Fruit fly (Drosophila melanogaster): Measurements from ENCODE around the gene CG17186.

Gene CG17186

dm6 chr3R:19846870-19847590 is 30.3 kb downstream of the CG17186 start, which contains the start of gene MICU3 (continued):
- TF ChIP-seq CG42726 (GFP tag; IDR thresholded peaks at IDR 0.05; ENCODE audit: partially characterized antibody), result 0 out of 2 replicates have a peak, but pooled peaks have one; percentile 12
- no peak for TF ChIP-seq sr (GFP tag; IDR thresholded peaks at IDR 0.05)
- peak; percentile 52 for TF ChIP-seq fd3F (GFP tag; optimal IDR thresholded peaks at IDR 0.05)
- TF ChIP-seq mam (GFP tag; optimal IDR thresholded peaks at IDR 0.05), result peak; percentile 82
- peak; percentile 3 for TF ChIP-seq Nf-YC (tag; optimal IDR thresholded peaks at IDR 0.05)

dm6 chr3R:19843888-19844287 is 33.4 kb downstream of the CG17186 start:
- TF ChIP-seq CG17361 (GFP tag; IDR thresholded peaks at IDR 0.05), result peak; percentile 54; the same call in 2 of the 3 replicates
- TF ChIP-seq wor (GFP tag; IDR thresholded peaks at IDR 0.05), result no peak
- peak; percentile 10 for TF ChIP-seq CG11504 (tag; optimal IDR thresholded peaks at IDR 0.05)
- no peak for TF ChIP-seq CG15514 (GFP tag; optimal IDR thresholded peaks at IDR 0.05)
- TF ChIP-seq ase (GFP tag; IDR thresholded peaks at IDR 0.05), result no peak
- TF ChIP-seq CG10959 (GFP tag; IDR thresholded peaks at IDR 0.05), result no peak
- peak; percentile 64 for TF ChIP-seq CG18262 (tag; optimal IDR thresholded peaks at IDR 0.05)
- TF ChIP-seq phol (tag; optimal IDR thresholded peaks at IDR 0.05), result peak; percentile 43
- TF ChIP-seq CG12104 (GFP tag; optimal IDR thresholded peaks at IDR 0.05), result no peak
- TF ChIP-seq Trl (optimal IDR thresholded peaks at IDR 0.05), result no peak
- no peak for TF ChIP-seq Trl (GFP tag; optimal IDR thresholded peaks at IDR 0.05)
- TF ChIP-seq Nf-YB (GFP tag; optimal IDR thresholded peaks at IDR 0.05), result no peak
- no peak for TF ChIP-seq CG2199 (GFP tag; IDR thresholded peaks at IDR 0.05)
- no peak for TF ChIP-seq CG16815 (GFP tag; optimal IDR thresholded peaks at IDR 0.05)
- no peak for TF ChIP-seq CG9932 (GFP tag; IDR thresholded peaks at IDR 0.05)
- no peak for TF ChIP-seq Mad (GFP tag; optimal IDR thresholded peaks at IDR 0.05)
- peak; percentile 33 for TF ChIP-seq CG17829 (tag; optimal IDR thresholded peaks at IDR 0.05)
- TF ChIP-seq Sox102F (GFP tag; optimal IDR thresholded peaks at IDR 0.05), result no peak
- no peak for TF ChIP-seq Stat92E (GFP tag; optimal IDR thresholded peaks at IDR 0.05)
- TF ChIP-seq CG10267 (tag; optimal IDR thresholded peaks at IDR 0.05), result peak; percentile 18
- TF ChIP-seq Deaf1 (tag; optimal IDR thresholded peaks at IDR 0.05), result no peak
- no peak for TF ChIP-seq maf-S (GFP tag; optimal IDR thresholded peaks at IDR 0.05)
- TF ChIP-seq CG8089 (GFP tag; optimal IDR thresholded peaks at IDR 0.05), result no peak
- TF ChIP-seq CG4404 (GFP tag; IDR thresholded peaks at IDR 0.05), result no peak
- TF ChIP-seq sens (GFP tag), result peak; percentile 0
- TF ChIP-seq Ssrp (tag; optimal IDR thresholded peaks at IDR 0.05), result no peak
- TF ChIP-seq Blimp-1 (GFP tag; optimal IDR thresholded peaks at IDR 0.05), result peak; percentile 35
- TF ChIP-seq CG2712 (tag; optimal IDR thresholded peaks at IDR 0.05), result peak; percentile 49
- no peak for TF ChIP-seq bowl (GFP tag; IDR thresholded peaks at IDR 0.05)
- TF ChIP-seq CG12391 (tag; optimal IDR thresholded peaks at IDR 0.05), result no peak
- no peak for TF ChIP-seq CG18011 (GFP tag; optimal IDR thresholded peaks at IDR 0.05)
- TF ChIP-seq ewg (GFP tag; optimal IDR thresholded peaks at IDR 0.05), result no peak
- peak; percentile 28; the same call in 1 of the 2 replicates for TF ChIP-seq Xrp1 (GFP tag; IDR thresholded peaks at IDR 0.05)
- peak; percentile 54 for TF ChIP-seq CG10979 (tag; optimal IDR thresholded peaks at IDR 0.05)
- peak; percentile 5 for TF ChIP-seq CG7839 (tag; optimal IDR thresholded peaks at IDR 0.05)
- no peak for TF ChIP-seq ERR (GFP tag; optimal IDR thresholded peaks at IDR 0.05)
- no peak for TF ChIP-seq Sry-δ (GFP tag; optimal IDR thresholded peaks at IDR 0.05)
- peak; percentile 35 for TF ChIP-seq CG14710 (tag; optimal IDR thresholded peaks at IDR 0.05)
- no peak for TF ChIP-seq seq (GFP tag; IDR thresholded peaks at IDR 0.05)
- peak; percentile 35 for TF ChIP-seq Spps (tag; optimal IDR thresholded peaks at IDR 0.05)
- TF ChIP-seq pzg (GFP tag; optimal IDR thresholded peaks at IDR 0.05), result no peak
- no peak for TF ChIP-seq crc (GFP tag; optimal IDR thresholded peaks at IDR 0.05)
- no peak for TF ChIP-seq trh (GFP tag; optimal IDR thresholded peaks at IDR 0.05)

All from whole organism, embryonic.